Worm (Caenorhabditis elegans) whole organism, L2 larva: ENCODE measurements around the gene T01B7.9.

Experiments used
- C34F6.9 ChIP-seq: fragments of 150-350 bp; optimal IDR thresholded peaks from 2 replicates; lab custom pipeline; 2014; ENCODE audit warnings: missing biosample characterization, missing genetic modification characterization
- F13H6.1 ChIP-seq: sonication (generic microtip); optimal IDR thresholded peaks from 2 replicates; lab custom pipeline; 2016; ENCODE audit warnings: missing genetic modification characterization, missing compliant biosample characterization
- R02D3.7 ChIP-seq: fragments of 150-350 bp; optimal IDR thresholded peaks from 2 replicates; lab custom pipeline; 2014; ENCODE audit warnings: missing biosample characterization, missing genetic modification characterization
- Y55F3AM.14 ChIP-seq: fragments of 200-800 bp; sonication (Bioruptor generic); optimal IDR thresholded peaks from 2 replicates; lab custom pipeline; 2018; ENCODE audit warnings: mild to moderate bottlenecking, missing genetic modification characterization, missing compliant biosample characterization
- ZK546.5 ChIP-seq: sonication (generic microtip); optimal IDR thresholded peaks from 2 replicates; lab custom pipeline; 2017; ENCODE audit warnings: missing biosample characterization, missing genetic modification characterization
- alr-1 ChIP-seq: fragments of 150-350 bp; optimal IDR thresholded peaks from 2 replicates; lab custom pipeline; 2014; ENCODE audit warnings: missing biosample characterization, missing genetic modification characterization
- aly-2 ChIP-seq: fragments of 150-350 bp; optimal IDR thresholded peaks from 2 replicates; lab custom pipeline; 2014; ENCODE audit warnings: missing biosample characterization, missing genetic modification characterization
- ama-1 ChIP-seq: fragments of 150-350 bp; optimal IDR thresholded peaks from 2 replicates; lab custom pipeline; 2018; ENCODE audit warnings: inconsistent platforms
- blmp-1 ChIP-seq: sonication (generic microtip); optimal IDR thresholded peaks from 2 replicates; lab custom pipeline; 2017; ENCODE audit warnings: missing genetic modification characterization, mild to moderate bottlenecking, missing compliant biosample characterization, antibody characterized with exemption, moderate library complexity; ENCODE audit not compliant: insufficient read depth
- ceh-16 ChIP-seq: fragments of 150-350 bp; optimal IDR thresholded peaks from 2 replicates; lab custom pipeline; 2014; ENCODE audit warnings: missing biosample characterization, missing genetic modification characterization
- ceh-82 ChIP-seq: fragments of 150-350 bp; optimal IDR thresholded peaks from 2 replicates; lab custom pipeline; 2014; ENCODE audit warnings: missing biosample characterization, missing genetic modification characterization
- crh-2 ChIP-seq: sonication (generic microtip); optimal IDR thresholded peaks from 2 replicates; lab custom pipeline; 2017; ENCODE audit warnings: missing biosample characterization, missing genetic modification characterization
- dmd-4 ChIP-seq: sonication (generic microtip); optimal IDR thresholded peaks from 2 replicates; lab custom pipeline; 2017; ENCODE audit warnings: missing biosample characterization, missing genetic modification characterization
- egl-27 ChIP-seq: sonication (generic microtip); optimal IDR thresholded peaks from 3 replicates; lab custom pipeline; 2017; ENCODE audit warnings: missing biosample characterization, missing genetic modification reagents, missing genetic modification characterization
- elt-1 ChIP-seq: fragments of 150-350 bp; optimal IDR thresholded peaks from 2 replicates; lab custom pipeline; 2014; ENCODE audit warnings: missing biosample characterization, missing genetic modification characterization
- elt-3 ChIP-seq: sonication (generic microtip); optimal IDR thresholded peaks from 2 replicates; lab custom pipeline; 2017; ENCODE audit warnings: missing biosample characterization, missing genetic modification characterization
- fos-1 ChIP-seq: fragments of 150-350 bp; optimal IDR thresholded peaks from 2 replicates; lab custom pipeline; 2014; ENCODE audit warnings: missing biosample characterization, missing genetic modification characterization
- gmeb-1 ChIP-seq: fragments of 150-350 bp; optimal IDR thresholded peaks from 2 replicates; lab custom pipeline; 2014; ENCODE audit warnings: missing biosample characterization, missing genetic modification characterization
- lin-11 ChIP-seq: fragments of 150-350 bp; sonication (generic microtip); optimal IDR thresholded peaks from 2 replicates; lab custom pipeline; 2014; ENCODE audit warnings: missing biosample characterization, missing genetic modification characterization, inconsistent platforms, mixed read lengths
- lin-13 ChIP-seq: fragments of 150-350 bp; optimal IDR thresholded peaks from 2 replicates; lab custom pipeline; 2014; ENCODE audit warnings: missing biosample characterization, missing genetic modification reagents, missing genetic modification characterization
- lin-39 ChIP-seq: fragments of 150-350 bp; optimal IDR thresholded peaks from 2 replicates; lab custom pipeline; 2014; ENCODE audit warnings: missing biosample characterization, missing genetic modification reagents, missing genetic modification characterization
- lsy-2 ChIP-seq, 2 experiments: fragments of 150-350 bp in 1 of 2; sonication (generic microtip) in 1 of 2; optimal IDR thresholded peaks; 2 replicates each; lab custom pipeline; 2014 to 2017; ENCODE audit warnings: missing biosample characterization in 2 of 2, missing genetic modification characterization in 2 of 2
- mab-5 ChIP-seq: fragments of 150-350 bp; optimal IDR thresholded peaks from 2 replicates; lab custom pipeline; 2014; ENCODE audit warnings: missing biosample characterization, missing genetic modification characterization
- mbf-1 ChIP-seq: sonication (generic microtip); optimal IDR thresholded peaks from 2 replicates; lab custom pipeline; 2017; ENCODE audit warnings: missing biosample characterization, missing genetic modification characterization
- mdl-1 ChIP-seq, 2 experiments: fragments of 150-350 bp in 1 of 2; sonication (generic microtip) in 1 of 2; optimal IDR thresholded peaks; 2 replicates each; lab custom pipeline; 2017; ENCODE audit warnings: missing biosample characterization in 2 of 2, missing genetic modification characterization in 2 of 2
- nhr-10 ChIP-seq: sonication (generic microtip); optimal IDR thresholded peaks from 2 replicates; lab custom pipeline; 2017; ENCODE audit warnings: missing biosample characterization, missing genetic modification characterization
- nhr-11 ChIP-seq: fragments of 150-350 bp; optimal IDR thresholded peaks from 2 replicates; lab custom pipeline; 2014; ENCODE audit warnings: missing biosample characterization, missing genetic modification characterization
- nhr-12 ChIP-seq: fragments of 150-350 bp; optimal IDR thresholded peaks from 2 replicates; lab custom pipeline; 2014; ENCODE audit warnings: missing biosample characterization, missing genetic modification characterization
- nhr-129 ChIP-seq: fragments of 150-350 bp; optimal IDR thresholded peaks from 2 replicates; lab custom pipeline; 2014; ENCODE audit warnings: missing biosample characterization, missing genetic modification characterization
- nhr-21 ChIP-seq: fragments of 150-350 bp; optimal IDR thresholded peaks from 2 replicates; lab custom pipeline; 2014; ENCODE audit warnings: missing biosample characterization, missing genetic modification characterization
- nhr-23 ChIP-seq: fragments of 150-350 bp; optimal IDR thresholded peaks from 2 replicates; lab custom pipeline; 2014; ENCODE audit warnings: missing biosample characterization, missing genetic modification reagents, missing genetic modification characterization
- nhr-237 ChIP-seq: fragments of 150-350 bp; optimal IDR thresholded peaks from 2 replicates; lab custom pipeline; 2014; ENCODE audit warnings: missing biosample characterization, missing genetic modification characterization
- nhr-25 ChIP-seq: fragments of 150-350 bp; sonication (generic microtip); optimal IDR thresholded peaks from 3 replicates; lab custom pipeline; 2014; ENCODE audit warnings: missing biosample characterization, missing genetic modification characterization
- nhr-6 ChIP-seq: fragments of 150-350 bp; optimal IDR thresholded peaks from 2 replicates; lab custom pipeline; 2014; ENCODE audit warnings: missing biosample characterization, missing genetic modification characterization
- nhr-77 ChIP-seq: fragments of 150-350 bp; optimal IDR thresholded peaks from 2 replicates; lab custom pipeline; 2014; ENCODE audit warnings: missing biosample characterization, missing genetic modification characterization
- peb-1 ChIP-seq: fragments of 150-350 bp; optimal IDR thresholded peaks from 2 replicates; lab custom pipeline; 2014; ENCODE audit warnings: missing biosample characterization, missing genetic modification characterization
- sem-4 ChIP-seq: fragments of 150-350 bp; optimal IDR thresholded peaks from 2 replicates; lab custom pipeline; 2014; ENCODE audit warnings: missing biosample characterization, missing genetic modification reagents, missing genetic modification characterization
- skn-1 ChIP-seq: sonication (generic microtip); optimal IDR thresholded peaks from 2 replicates; lab custom pipeline; 2017; ENCODE audit warnings: missing biosample characterization, missing genetic modification characterization
- sma-3 ChIP-seq: sonication (generic microtip); optimal IDR thresholded peaks from 2 replicates; lab custom pipeline; 2016; ENCODE audit warnings: missing genetic modification reagents, missing genetic modification characterization, missing compliant biosample characterization
- sma-9 ChIP-seq, 2 experiments: fragments of 150-350 bp in 1 of 2; sonication (generic microtip) in 1 of 2; optimal IDR thresholded peaks; 2 replicates each; lab custom pipeline; 2014 to 2016; ENCODE audit warnings: missing genetic modification characterization in 2 of 2, mild to moderate bottlenecking in 1 of 2, missing biosample characterization in 1 of 2, missing compliant biosample characterization in 1 of 2, missing genetic modification reagents in 1 of 2, moderate library complexity in 1 of 2
- snpc-4 ChIP-seq: fragments of 150-350 bp; optimal IDR thresholded peaks from 2 replicates; lab custom pipeline; 2014; ENCODE audit warnings: missing biosample characterization, missing genetic modification characterization
- unc-39 ChIP-seq: fragments of 150-350 bp; optimal IDR thresholded peaks from 2 replicates; lab custom pipeline; 2014; ENCODE audit warnings: missing biosample characterization, missing genetic modification characterization
- unc-55 ChIP-seq: fragments of 150-350 bp; sonication (generic microtip); optimal IDR thresholded peaks from 3 replicates; lab custom pipeline; 2014; ENCODE audit warnings: missing biosample characterization, missing genetic modification reagents, missing genetic modification characterization
- unc-62 ChIP-seq: fragments of 150-350 bp; optimal IDR thresholded peaks from 2 replicates; lab custom pipeline; 2014; ENCODE audit warnings: missing biosample characterization, missing genetic modification reagents, missing genetic modification characterization
- zag-1 ChIP-seq: fragments of 150-350 bp; optimal IDR thresholded peaks from 2 replicates; lab custom pipeline; 2014; ENCODE audit warnings: missing biosample characterization, missing genetic modification characterization
- ztf-1 ChIP-seq: fragments of 200-800 bp; sonication (Bioruptor generic); conservative IDR thresholded peaks from 2 replicates; pipeline ENCODE4 v1.3.6; 2022; ENCODE audit warnings: missing genetic modification characterization, missing compliant biosample characterization
- ztf-11 ChIP-seq: sonication (generic microtip); optimal IDR thresholded peaks from 2 replicates; lab custom pipeline; 2017; ENCODE audit warnings: missing biosample characterization, missing genetic modification characterization
- ztf-4 ChIP-seq: fragments of 150-350 bp; optimal IDR thresholded peaks from 2 replicates; lab custom pipeline; 2014; ENCODE audit warnings: missing biosample characterization, missing genetic modification characterization

T01B7.9 gene

ce11 chrII:8742972-8743371, 16.4 kb upstream of the T01B7.9 start:
- TF ChIP-seq lin-13 (GFP tag; lab: Kevin White, UChicago), result peak; percentile 14
- no peak for TF ChIP-seq lin-39
- no peak for TF ChIP-seq nhr-11 (tag; lab: Kevin White, UChicago)
- peak in 1 of 2 experiments; percentile 49 for TF ChIP-seq lsy-2 (tag; optimal IDR thresholded peaks at IDR 0.05; lab: Kevin White, UChicago)
- peak; percentile 34 for TF ChIP-seq C34F6.9 (tag; lab: Kevin White, UChicago)
- TF ChIP-seq dmd-4 (tag; lab: Kevin White, UChicago), result no peak
- peak; percentile 26 for TF ChIP-seq lin-11 (tag; lab: Kevin White, UChicago)
- TF ChIP-seq, all 48 proteins: peak for 4

ce11 chrII:8742006-8742847, 15.6 kb upstream of the T01B7.9 start:
- TF ChIP-seq sma-9 (GFP tag; optimal IDR thresholded peaks at IDR 0.05; lab: Kevin White, UChicago) (peak; percentile 98), sma-9 (tag; optimal IDR thresholded peaks at IDR 0.05; lab: Kevin White, UChicago) (no peak), elt-1 (tag; lab: Kevin White, UChicago) (no peak), skn-1 (tag; lab: Kevin White, UChicago) (no peak), nhr-237 (tag; lab: Kevin White, UChicago) (no peak), Y55F3AM.14 (GFP tag; lab: Kevin White, UChicago) (peak; percentile 73), dmd-4 (tag; lab: Kevin White, UChicago) (no peak), ZK546.5 (no peak), peb-1 (tag; lab: Kevin White, UChicago) (no peak), ceh-82 (tag; lab: Kevin White, UChicago) (no peak), blmp-1 (tag; lab: Kevin White, UChicago) (peak; percentile 78), nhr-11 (tag; lab: Kevin White, UChicago) (no peak), nhr-77 (tag; lab: Kevin White, UChicago) (no peak), R02D3.7 (tag; lab: Kevin White, UChicago) (no peak), nhr-6 (tag; lab: Kevin White, UChicago) (peak; percentile 27), nhr-23 (tag; lab: Kevin White, UChicago) (no peak), mbf-1 (tag; lab: Kevin White, UChicago) (no peak), elt-3 (tag; lab: Kevin White, UChicago) (no peak), lin-11 (tag; lab: Kevin White, UChicago) (no peak), nhr-12 (no peak), sma-3 (GFP tag; lab: Kevin White, UChicago) (no peak), unc-55 (GFP tag; lab: Kevin White, UChicago) (no peak), nhr-129 (tag; lab: Kevin White, UChicago) (peak; percentile 58), nhr-25 (tag; lab: Kevin White, UChicago) (peak; percentile 95), C34F6.9 (tag; lab: Kevin White, UChicago) (peak; percentile 22), ztf-11 (tag; lab: Kevin White, UChicago) (no peak), unc-39 (no peak), lin-39 (no peak), nhr-21 (tag; lab: Kevin White, UChicago) (peak; percentile 95), ztf-4 (tag; lab: Kevin White, UChicago) (no peak), lsy-2 (tag; optimal IDR thresholded peaks at IDR 0.05; lab: Kevin White, UChicago) (peak in 1 of 2 experiments; percentile 72), ceh-16 (tag; lab: Kevin White, UChicago) (no peak), crh-2 (tag; lab: Kevin White, UChicago) (peak; percentile 43), snpc-4 (tag; lab: Kevin White, UChicago) (no peak), nhr-10 (tag; lab: Kevin White, UChicago) (no peak), gmeb-1 (tag; lab: Kevin White, UChicago) (peak; percentile 66), sem-4 (tag; lab: Kevin White, UChicago) (peak; percentile 16), mab-5 (tag; lab: Kevin White, UChicago) (peak; percentile 14), F13H6.1 (tag; lab: Kevin White, UChicago) (peak; percentile 38), aly-2 (tag; lab: Kevin White, UChicago) (no peak), ztf-1 (GFP tag; lab: Robert Waterston, UW) (no peak), egl-27 (tag; lab: Kevin White, UChicago) (peak; percentile 38), alr-1 (tag; lab: Kevin White, UChicago) (no peak), lin-13 (GFP tag; lab: Kevin White, UChicago) (peak; percentile 14), zag-1 (no peak), ama-1 (lab: Kevin White, UChicago) (no peak), unc-62 (GFP tag; lab: Kevin White, UChicago) (no peak), fos-1 (tag; lab: Kevin White, UChicago) (peak; percentile 18), mdl-1 (tag; optimal IDR thresholded peaks at IDR 0.05; lab: Kevin White, UChicago) (peak; percentile 89 to 90)
